Comparison of ENCODE assay signal across 3 fruit fly cellular contexts in the genomic region with DNA sequence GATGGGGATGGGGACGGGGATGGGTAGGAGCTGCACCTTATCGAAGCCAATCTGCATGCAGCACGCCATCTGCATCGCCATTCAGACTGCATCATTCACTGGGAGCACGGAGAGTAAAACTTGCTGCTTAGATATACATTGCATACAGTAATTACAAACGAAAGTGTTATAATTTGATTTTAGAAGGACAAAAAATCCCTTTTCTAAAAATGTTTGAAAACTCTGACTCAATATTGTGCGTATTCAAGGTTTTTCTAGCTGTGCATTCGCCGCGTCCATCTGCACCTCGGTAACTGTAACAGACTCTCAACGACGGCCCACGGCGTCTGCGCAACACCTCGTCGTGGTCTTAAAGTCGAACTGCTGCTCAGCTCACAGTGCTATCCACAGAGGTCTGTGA.
TF ChIP-seq lines count a peak whose summit lies in the region.

No protein-coding gene starts in this region.

- TF ChIP-seq CTCF in whole organism, embryonic (GFP tag; optimal IDR thresholded peaks at IDR 0.05; lab: Kevin White, UChicago): no peak

TF ChIP-seq in whole organism, embryonic, 481 proteins besides CTCF, POLR2A, EP300 and RAD21 (continues in another document):
- TF ChIP-seq vvl (GFP tag; IDR thresholded peaks at IDR 0.05; lab: Robert Waterston, UW) (peak; percentile 25; the same call in 1 of the 2 replicates), ewg (GFP tag; optimal IDR thresholded peaks at IDR 0.05; lab: Kevin White, UChicago) (peak; percentile 22), Ssrp (tag; optimal IDR thresholded peaks at IDR 0.05; lab: Kevin White, UChicago) (peak; percentile 6), CG1603 (tag; optimal IDR thresholded peaks at IDR 0.05; lab: Kevin White, UChicago) (peak; percentile 29), ttk (GFP tag; IDR thresholded peaks at IDR 0.05; lab: Robert Waterston, UW) (peak; percentile 48; the same call in 1 of the 2 replicates), CG8359 (GFP tag; optimal IDR thresholded peaks at IDR 0.05; lab: Kevin White, UChicago; ENCODE audit: borderline replicate concordance) (no peak), HmgZ (tag; optimal IDR thresholded peaks at IDR 0.05; lab: Kevin White, UChicago) (no peak), CG6689 (GFP tag; IDR thresholded peaks at IDR 0.05; lab: Robert Waterston, UW) (0 out of 2 replicates have a peak, but pooled peaks have one; percentile 20), gem (tag; optimal IDR thresholded peaks at IDR 0.05; lab: Kevin White, UChicago) (peak; percentile 29), Drgx (GFP tag; IDR thresholded peaks at IDR 0.05; lab: Robert Waterston, UW) (peak; percentile 93), her (GFP tag; optimal IDR thresholded peaks at IDR 0.05; lab: Kevin White, UChicago) (no peak), CG30403 (GFP tag; optimal IDR thresholded peaks at IDR 0.05; lab: Kevin White, UChicago) (peak; percentile 0), CG4360 (GFP tag; IDR thresholded peaks at IDR 0.05; lab: Robert Waterston, UW) (0 out of 2 replicates have a peak, but pooled peaks have one; percentile 10), CG11504 (tag; optimal IDR thresholded peaks at IDR 0.05; lab: Kevin White, UChicago) (peak; percentile 6), Awh (GFP tag; IDR thresholded peaks at IDR 0.05; lab: Robert Waterston, UW) (0 out of 2 replicates have a peak, but pooled peaks have one; percentile 20), bsh (GFP tag; optimal IDR thresholded peaks at IDR 0.05; lab: Kevin White, UChicago) (peak; percentile 12 to 31), CG8388 (GFP tag; optimal IDR thresholded peaks at IDR 0.05; lab: Kevin White, UChicago) (peak; percentile 14), lola (GFP tag; optimal IDR thresholded peaks at IDR 0.05; lab: Kevin White, UChicago) (no peak), Oli (tag; optimal IDR thresholded peaks at IDR 0.05; lab: Kevin White, UChicago) (peak; percentile 31), Med (GFP tag; lab: Kevin White, UChicago) (peak; percentile 7), dm (GFP tag; optimal IDR thresholded peaks at IDR 0.05; lab: Kevin White, UChicago) (no peak), CG17359 (tag; optimal IDR thresholded peaks at IDR 0.05; lab: Kevin White, UChicago) (peak; percentile 16), Sox102F (GFP tag; optimal IDR thresholded peaks at IDR 0.05; lab: Kevin White, UChicago) (peak; percentile 50), chinmo (GFP tag; IDR thresholded peaks at IDR 0.05; lab: Robert Waterston, UW; ENCODE audit: partially characterized antibody) (no peak), gsb-n (tag; optimal IDR thresholded peaks at IDR 0.05; lab: Kevin White, UChicago) (peak; percentile 8), fd96Cb (tag; optimal IDR thresholded peaks at IDR 0.05; lab: Kevin White, UChicago) (peak; percentile 12), nmo (GFP tag; optimal IDR thresholded peaks at IDR 0.05; lab: Kevin White, UChicago) (peak; percentile 10)

TF ChIP-seq in whole organism, prepupa, 60 proteins besides CTCF, POLR2A, EP300 and RAD21 (continues in another document):
- TF ChIP-seq Smox (GFP tag; optimal IDR thresholded peaks at IDR 0.05; lab: Kevin White, UChicago): no peak
- no peak for TF ChIP-seq svp (GFP tag; lab: Kevin White, UChicago)
- peak; percentile 95 for TF ChIP-seq Hr4 (GFP tag; optimal IDR thresholded peaks at IDR 0.05; lab: Kevin White, UChicago)
- no peak for TF ChIP-seq topi (GFP tag; optimal IDR thresholded peaks at IDR 0.05; lab: Kevin White, UChicago)
- peak; percentile 73 for TF ChIP-seq pdm3 (GFP tag; optimal IDR thresholded peaks at IDR 0.05; lab: Kevin White, UChicago)
- TF ChIP-seq dsx (GFP tag; optimal IDR thresholded peaks at IDR 0.05; lab: Kevin White, UChicago; ENCODE audit: poor library complexity, severe bottlenecking): no peak
- no peak for TF ChIP-seq fd85E (GFP tag; optimal IDR thresholded peaks at IDR 0.05; lab: Kevin White, UChicago)
- peak; percentile 88 for TF ChIP-seq Gug (GFP tag; IDR thresholded peaks at IDR 0.05; lab: Robert Waterston, UW)
- no peak for TF ChIP-seq Met (GFP tag; optimal IDR thresholded peaks at IDR 0.05; lab: Kevin White, UChicago)
- TF ChIP-seq CG8632 (GFP tag; optimal IDR thresholded peaks at IDR 0.05; lab: Kevin White, UChicago): peak; percentile 6
- TF ChIP-seq Sox14 (GFP tag; optimal IDR thresholded peaks at IDR 0.05; lab: Kevin White, UChicago): peak; percentile 77
- no peak for TF ChIP-seq vri (GFP tag; optimal IDR thresholded peaks at IDR 0.05; lab: Kevin White, UChicago)
- TF ChIP-seq CG6808 (GFP tag; optimal IDR thresholded peaks at IDR 0.05; lab: Kevin White, UChicago): no peak
- TF ChIP-seq CG11902 (GFP tag; optimal IDR thresholded peaks at IDR 0.05; lab: Kevin White, UChicago): no peak
- TF ChIP-seq OdsH (GFP tag; optimal IDR thresholded peaks at IDR 0.05; lab: Kevin White, UChicago): peak; percentile 77
- TF ChIP-seq CG6792 (GFP tag; optimal IDR thresholded peaks at IDR 0.05; lab: Kevin White, UChicago): no peak
- peak; percentile 93 for TF ChIP-seq CG4318 (GFP tag; optimal IDR thresholded peaks at IDR 0.05; lab: Kevin White, UChicago)
- no peak for TF ChIP-seq CG7368 (GFP tag; optimal IDR thresholded peaks at IDR 0.05; lab: Kevin White, UChicago)
- TF ChIP-seq Eip75B (GFP tag; optimal IDR thresholded peaks at IDR 0.05; lab: Kevin White, UChicago): peak; percentile 34
- no peak for TF ChIP-seq Ets21C (GFP tag; optimal IDR thresholded peaks at IDR 0.05; lab: Kevin White, UChicago)
- TF ChIP-seq CG8319 (GFP tag; optimal IDR thresholded peaks at IDR 0.05; lab: Kevin White, UChicago): no peak
- TF ChIP-seq CG3919 (GFP tag; optimal IDR thresholded peaks at IDR 0.05; lab: Kevin White, UChicago): peak; percentile 79
- peak; percentile 60 for TF ChIP-seq acj6 (GFP tag; optimal IDR thresholded peaks at IDR 0.05; lab: Kevin White, UChicago)
- TF ChIP-seq CG11294 (GFP tag; IDR thresholded peaks at IDR 0.05; lab: Robert Waterston, UW): peak; percentile 78
- TF ChIP-seq salr (GFP tag; optimal IDR thresholded peaks at IDR 0.05; lab: Kevin White, UChicago): peak in 1 of 2 experiments; percentile 79
- peak; percentile 91 for TF ChIP-seq Lpt (GFP tag; optimal IDR thresholded peaks at IDR 0.05; lab: Kevin White, UChicago)
- TF ChIP-seq CG9139 (GFP tag; optimal IDR thresholded peaks at IDR 0.05; lab: Kevin White, UChicago): no peak
- peak; percentile 80 for TF ChIP-seq achi (GFP tag; optimal IDR thresholded peaks at IDR 0.05; lab: Kevin White, UChicago)
- TF ChIP-seq CG15336 (GFP tag; IDR thresholded peaks at IDR 0.05; lab: Robert Waterston, UW): peak; percentile 95
- peak; percentile 24 for TF ChIP-seq CG16779 (tag; optimal IDR thresholded peaks at IDR 0.05; lab: Kevin White, UChicago)
- TF ChIP-seq CG10669 (GFP tag; optimal IDR thresholded peaks at IDR 0.05; lab: Kevin White, UChicago): no peak

TF ChIP-seq in whole organism, pupa, 21 proteins besides CTCF, POLR2A, EP300 and RAD21:
- TF ChIP-seq CG9948 (tag; optimal IDR thresholded peaks at IDR 0.05; lab: Kevin White, UChicago): peak; percentile 37
- TF ChIP-seq CG34367 (tag; optimal IDR thresholded peaks at IDR 0.05; lab: Kevin White, UChicago): no peak
- peak; percentile 93 for TF ChIP-seq CG14655 (GFP tag; optimal IDR thresholded peaks at IDR 0.05; lab: Kevin White, UChicago)
- TF ChIP-seq Pif1B (GFP tag; optimal IDR thresholded peaks at IDR 0.05; lab: Kevin White, UChicago): peak; percentile 56
- TF ChIP-seq Snoo (tag; optimal IDR thresholded peaks at IDR 0.05; lab: Kevin White, UChicago): no peak
- no peak for TF ChIP-seq CG13204 (GFP tag; optimal IDR thresholded peaks at IDR 0.05; lab: Kevin White, UChicago)
- TF ChIP-seq CG8301 (tag; optimal IDR thresholded peaks at IDR 0.05; lab: Kevin White, UChicago): peak; percentile 94
- TF ChIP-seq fd96Ca (GFP tag; IDR thresholded peaks at IDR 0.05; lab: Robert Waterston, UW): peak; percentile 93
- peak; percentile 74 for TF ChIP-seq Pif1A (GFP tag; optimal IDR thresholded peaks at IDR 0.05; lab: Kevin White, UChicago)
- TF ChIP-seq CG15710 (tag; optimal IDR thresholded peaks at IDR 0.05; lab: Kevin White, UChicago): no peak
- TF ChIP-seq CG32121 (GFP tag; IDR thresholded peaks at IDR 0.05; lab: Robert Waterston, UW): peak; percentile 92
- TF ChIP-seq Ets98B (GFP tag; IDR thresholded peaks at IDR 0.05; lab: Robert Waterston, UW): peak; percentile 95
- peak; percentile 5 for TF ChIP-seq CG8159 (tag; optimal IDR thresholded peaks at IDR 0.05; lab: Kevin White, UChicago)
- TF ChIP-seq D1 (tag; optimal IDR thresholded peaks at IDR 0.05; lab: Kevin White, UChicago): no peak
- no peak for TF ChIP-seq EcR (GFP tag; optimal IDR thresholded peaks at IDR 0.05; lab: Kevin White, UChicago)
- peak; percentile 80 for TF ChIP-seq rn (GFP tag; IDR thresholded peaks at IDR 0.05; lab: Robert Waterston, UW)
- TF ChIP-seq CG17806 (tag; optimal IDR thresholded peaks at IDR 0.05; lab: Kevin White, UChicago): peak; percentile 28
- peak; percentile 95 for TF ChIP-seq CG4496 (GFP tag; IDR thresholded peaks at IDR 0.05; lab: Robert Waterston, UW)
- peak; percentile 77 for TF ChIP-seq CG10348 (GFP tag; IDR thresholded peaks at IDR 0.05; lab: Robert Waterston, UW)
- peak; percentile 83 for TF ChIP-seq CG12605 (GFP tag; IDR thresholded peaks at IDR 0.05; lab: Robert Waterston, UW)
- TF ChIP-seq gl (tag; optimal IDR thresholded peaks at IDR 0.05; lab: Kevin White, UChicago): no peak

Comparison
In these comparisons a context has a peak if more than half of its experiments do, and no peak if none do; other contexts are left out.
1. Of the 7 proteins assayed by ChIP-seq in both whole organism, embryonic and whole organism, prepupa: peak only in whole organism, embryonic: Sox102F; only in whole organism, prepupa: CG16779, Gug and Lpt; in both: none; in neither: 3.